Fruit fly (Drosophila melanogaster): ENCODE measurements around the gene Lam.
A peak's percentile ranks its signal among the peaks of the same experiment; 100 is the strongest.

Gene Lam

dm6 chr2L:5532061-5532460, 10.2 kb upstream of the Lam start, which contains the start of gene Coq6 (continued):
- TF ChIP-seq CG18619 (GFP tag; optimal IDR thresholded peaks at IDR 0.05) = no peak
- no peak for TF ChIP-seq ems (GFP tag; optimal IDR thresholded peaks at IDR 0.05)
- no peak for TF ChIP-seq so (GFP tag; IDR thresholded peaks at IDR 0.05)
- TF ChIP-seq cwo (GFP tag; optimal IDR thresholded peaks at IDR 0.05) = no peak
- no peak for TF ChIP-seq Bdp1 (GFP tag; optimal IDR thresholded peaks at IDR 0.05)
- 0 out of 2 replicates have a peak, but pooled peaks have one; percentile 16 for TF ChIP-seq Ptx1 (GFP tag; IDR thresholded peaks at IDR 0.05)
- no peak for TF ChIP-seq CG14667 (GFP tag; IDR thresholded peaks at IDR 0.05)
- no peak for TF ChIP-seq NC2α (GFP tag; optimal IDR thresholded peaks at IDR 0.05)
- TF ChIP-seq ham (GFP tag; IDR thresholded peaks at IDR 0.05) = no peak
- TF ChIP-seq vnd (GFP tag; IDR thresholded peaks at IDR 0.05; ENCODE audit: partially characterized antibody) = peak; percentile 38; the same call in 1 of the 3 replicates
- peak; percentile 0 for TF ChIP-seq gfzf (GFP tag; optimal IDR thresholded peaks at IDR 0.05)
- no peak for TF ChIP-seq CG1603 (tag; optimal IDR thresholded peaks at IDR 0.05)
- no peak for TF ChIP-seq CG31365 (tag; optimal IDR thresholded peaks at IDR 0.05)
- no peak for TF ChIP-seq bigmax (GFP tag; optimal IDR thresholded peaks at IDR 0.05)
- TF ChIP-seq ind (GFP tag; optimal IDR thresholded peaks at IDR 0.05) = no peak
- TF ChIP-seq Taf1 (GFP tag; IDR thresholded peaks at IDR 0.05) = no peak
- no peak for TF ChIP-seq CTCF (GFP tag; optimal IDR thresholded peaks at IDR 0.05)
- TF ChIP-seq CG1832 (GFP tag; optimal IDR thresholded peaks at IDR 0.05) = no peak
- TF ChIP-seq cg (GFP tag; optimal IDR thresholded peaks at IDR 0.05) = no peak
- TF ChIP-seq Gug (GFP tag; IDR thresholded peaks at IDR 0.05) = no peak
- peak; percentile 15; the same call in 1 of the 2 replicates for TF ChIP-seq CG9932 (GFP tag; IDR thresholded peaks at IDR 0.05)
- TF ChIP-seq tin (GFP tag; optimal IDR thresholded peaks at IDR 0.05) = no peak
- no peak for TF ChIP-seq CG34422 (GFP tag; IDR thresholded peaks at IDR 0.05)
- no peak for TF ChIP-seq p53 (GFP tag; optimal IDR thresholded peaks at IDR 0.05)
- TF ChIP-seq CG17568 (GFP tag; optimal IDR thresholded peaks at IDR 0.05) = no peak
- no peak for TF ChIP-seq Neu2 (GFP tag; optimal IDR thresholded peaks at IDR 0.05; ENCODE audit: borderline replicate concordance)
- no peak for TF ChIP-seq Vsx1 (GFP tag; optimal IDR thresholded peaks at IDR 0.05)
- TF ChIP-seq CG6175 (GFP tag; IDR thresholded peaks at IDR 0.05) = no peak
- no peak for TF ChIP-seq Dfd (GFP tag; optimal IDR thresholded peaks at IDR 0.05)
- TF ChIP-seq ab (GFP tag; optimal IDR thresholded peaks at IDR 0.05) = no peak
- peak; percentile 50; the same call in 2 of the 3 replicates for TF ChIP-seq CG14860 (GFP tag; IDR thresholded peaks at IDR 0.05; ENCODE audit: partially characterized antibody)
- no peak for TF ChIP-seq CG3995 (GFP tag; optimal IDR thresholded peaks at IDR 0.05)
- TF ChIP-seq CG3726 (GFP tag; IDR thresholded peaks at IDR 0.05) = no peak
- no peak for TF ChIP-seq dmrt99B (tag; optimal IDR thresholded peaks at IDR 0.05)
- no peak for TF ChIP-seq Hr3 (GFP tag; optimal IDR thresholded peaks at IDR 0.05)
- no peak for TF ChIP-seq CG13424 (tag; optimal IDR thresholded peaks at IDR 0.05)
- no peak for TF ChIP-seq CG6254 (GFP tag; optimal IDR thresholded peaks at IDR 0.05)
- no peak for TF ChIP-seq pita (GFP tag; optimal IDR thresholded peaks at IDR 0.05)
- peak; percentile 49; the same call in 1 of the 3 replicates for TF ChIP-seq CG7963 (GFP tag; IDR thresholded peaks at IDR 0.05; ENCODE audit: partially characterized antibody)
- peak; percentile 19 for TF ChIP-seq YL-1 (GFP tag; optimal IDR thresholded peaks at IDR 0.05)
- no peak for TF ChIP-seq CG15601 (tag; optimal IDR thresholded peaks at IDR 0.05)
- peak; percentile 25 for TF ChIP-seq CG2116 (GFP tag; optimal IDR thresholded peaks at IDR 0.05)
- TF ChIP-seq CG4328 (GFP tag; optimal IDR thresholded peaks at IDR 0.05) = no peak
- TF ChIP-seq Sry-β (GFP tag; optimal IDR thresholded peaks at IDR 0.05) = no peak
- TF ChIP-seq CG33213 (GFP tag; optimal IDR thresholded peaks at IDR 0.05) = no peak
- no peak for TF ChIP-seq CG11560 (tag; IDR thresholded peaks at IDR 0.05)
- TF ChIP-seq sc (optimal IDR thresholded peaks at IDR 0.05) = no peak
- TF ChIP-seq sc (GFP tag; optimal IDR thresholded peaks at IDR 0.05) = no peak
- no peak for TF ChIP-seq CG4730 (GFP tag; IDR thresholded peaks at IDR 0.05)
- no peak for TF ChIP-seq CG17361 (GFP tag; IDR thresholded peaks at IDR 0.05)
- TF ChIP-seq CG4707 (GFP tag; optimal IDR thresholded peaks at IDR 0.05) = no peak
- TF ChIP-seq CG3847 (GFP tag; IDR thresholded peaks at IDR 0.05) = no peak

Data from whole organism, embryonic.